Worm (Caenorhabditis elegans) whole organism, L2 larva: ENCODE data around the gene C09G9.5.

ENCODE experiments used
- F13H6.1 ChIP-seq: sonication (generic microtip); optimal IDR thresholded peaks from 2 replicates; lab custom pipeline; 2016; ENCODE audit warnings: missing genetic modification characterization, missing compliant biosample characterization
- ceh-16 ChIP-seq: fragments of 150-350 bp; optimal IDR thresholded peaks from 2 replicates; lab custom pipeline; 2014; ENCODE audit warnings: missing biosample characterization, missing genetic modification characterization
- egl-27 ChIP-seq: sonication (generic microtip); optimal IDR thresholded peaks from 3 replicates; lab custom pipeline; 2017; ENCODE audit warnings: missing biosample characterization, missing genetic modification reagents, missing genetic modification characterization
- fos-1 ChIP-seq: fragments of 150-350 bp; optimal IDR thresholded peaks from 2 replicates; lab custom pipeline; 2014; ENCODE audit warnings: missing biosample characterization, missing genetic modification characterization
- lin-13 ChIP-seq: fragments of 150-350 bp; optimal IDR thresholded peaks from 2 replicates; lab custom pipeline; 2014; ENCODE audit warnings: missing biosample characterization, missing genetic modification reagents, missing genetic modification characterization
- nhr-11 ChIP-seq: fragments of 150-350 bp; optimal IDR thresholded peaks from 2 replicates; lab custom pipeline; 2014; ENCODE audit warnings: missing biosample characterization, missing genetic modification characterization
- nhr-237 ChIP-seq: fragments of 150-350 bp; optimal IDR thresholded peaks from 2 replicates; lab custom pipeline; 2014; ENCODE audit warnings: missing biosample characterization, missing genetic modification characterization
- nhr-25 ChIP-seq: fragments of 150-350 bp; sonication (generic microtip); optimal IDR thresholded peaks from 3 replicates; lab custom pipeline; 2014; ENCODE audit warnings: missing biosample characterization, missing genetic modification characterization
- nhr-6 ChIP-seq: fragments of 150-350 bp; optimal IDR thresholded peaks from 2 replicates; lab custom pipeline; 2014; ENCODE audit warnings: missing biosample characterization, missing genetic modification characterization
- skn-1 ChIP-seq: sonication (generic microtip); optimal IDR thresholded peaks from 2 replicates; lab custom pipeline; 2017; ENCODE audit warnings: missing biosample characterization, missing genetic modification characterization
- snpc-4 ChIP-seq: fragments of 150-350 bp; optimal IDR thresholded peaks from 2 replicates; lab custom pipeline; 2014; ENCODE audit warnings: missing biosample characterization, missing genetic modification characterization
- unc-39 ChIP-seq: fragments of 150-350 bp; optimal IDR thresholded peaks from 2 replicates; lab custom pipeline; 2014; ENCODE audit warnings: missing biosample characterization, missing genetic modification characterization
- zag-1 ChIP-seq: fragments of 150-350 bp; optimal IDR thresholded peaks from 2 replicates; lab custom pipeline; 2014; ENCODE audit warnings: missing biosample characterization, missing genetic modification characterization
- ztf-4 ChIP-seq: fragments of 150-350 bp; optimal IDR thresholded peaks from 2 replicates; lab custom pipeline; 2014; ENCODE audit warnings: missing biosample characterization, missing genetic modification characterization

DNA sequence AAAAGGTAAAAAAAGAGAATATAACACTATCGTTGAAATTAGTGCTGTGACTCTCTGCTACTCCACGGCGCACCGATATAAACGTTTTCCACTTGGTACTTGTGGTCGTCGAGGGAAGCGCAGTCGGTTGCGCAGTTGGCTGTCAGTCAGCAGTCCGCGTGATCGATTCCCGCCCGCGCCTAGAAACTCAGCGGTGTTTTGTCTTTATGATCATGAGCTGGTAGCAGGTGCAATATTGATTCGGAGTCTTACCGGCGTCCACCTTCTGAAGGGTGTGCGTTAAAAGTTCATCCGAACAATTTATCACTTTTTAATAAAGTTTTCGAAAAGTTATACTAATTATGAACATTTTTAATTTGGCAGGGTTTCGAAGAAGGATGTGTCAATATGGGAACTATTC is 40.8 kb downstream of the C09G9.5 start:
- TF ChIP-seq unc-39 (tag; lab: Kevin White, UChicago) = no peak
- peak; percentile 41 for TF ChIP-seq egl-27
- TF ChIP-seq skn-1 (tag; lab: Kevin White, UChicago) = no peak
- TF ChIP-seq nhr-25 = peak; percentile 54
- peak; percentile 87 for TF ChIP-seq F13H6.1 (tag; lab: Kevin White, UChicago)
- TF ChIP-seq nhr-6 (tag; lab: Kevin White, UChicago) = no peak
- TF ChIP-seq zag-1 = no peak
- TF ChIP-seq ztf-4 (tag; lab: Kevin White, UChicago) = peak; percentile 29
- TF ChIP-seq fos-1 (tag; lab: Kevin White, UChicago) = peak; percentile 78
- peak; percentile 70 for TF ChIP-seq lin-13 (GFP tag; lab: Kevin White, UChicago)
- TF ChIP-seq nhr-237 (tag; lab: Kevin White, UChicago) = no peak
- TF ChIP-seq nhr-11 (tag; lab: Kevin White, UChicago) = no peak
- peak; percentile 42 for TF ChIP-seq ceh-16 (tag; lab: Kevin White, UChicago)
- TF ChIP-seq snpc-4 (tag; lab: Kevin White, UChicago) = peak; percentile 18
